Fruit fly (Drosophila melanogaster) whole organism, embryonic: Measurements from ENCODE around the gene Vps37B.

Experiments
- Antp ChIP-seq: fragments of 200-800 bp; sonication (Bioruptor generic); optimal IDR thresholded peaks from 3 replicates; lab custom pipeline; 2016; ENCODE audit warnings: missing biosample characterization, missing genetic modification characterization
- Bgb ChIP-seq: fragments of 200-800 bp; sonication (Bioruptor generic); IDR thresholded peaks from 2 replicates; pipeline ENCODE4 v1.3.6; 2022; ENCODE audit warnings: missing biosample characterization, missing genetic modification characterization; ENCODE audit not compliant: partially characterized antibody
- CG10543 ChIP-seq: fragments of 200-800 bp; sonication (Bioruptor generic); optimal IDR thresholded peaks from 3 replicates; lab custom pipeline; 2017; ENCODE audit warnings: missing biosample characterization, mild to moderate bottlenecking, missing genetic modification characterization, moderate library complexity
- CG10979 ChIP-seq: fragments of 200-800 bp; sonication (Bioruptor generic); optimal IDR thresholded peaks from 2 replicates; lab custom pipeline; 2018; ENCODE audit warnings: missing biosample characterization, mild to moderate bottlenecking, missing genetic modification characterization, moderate library complexity
- CG13287 ChIP-seq: fragments of 200-800 bp; sonication (Bioruptor generic); IDR thresholded peaks from 2 replicates; pipeline ENCODE4 v1.3.6; 2022; ENCODE audit warnings: missing biosample characterization, missing genetic modification characterization; ENCODE audit not compliant: partially characterized antibody
- CG15011 ChIP-seq: fragments of 200-800 bp; sonication (Bioruptor generic); optimal IDR thresholded peaks from 3 replicates; lab custom pipeline; 2018; ENCODE audit warnings: missing biosample characterization, mild to moderate bottlenecking, missing genetic modification characterization
- CG15696 ChIP-seq: fragments of 200-800 bp; sonication (Bioruptor generic); optimal IDR thresholded peaks from 2 replicates; lab custom pipeline; 2019; ENCODE audit warnings: missing biosample characterization, mild to moderate bottlenecking, missing genetic modification characterization, moderate library complexity
- CG17385 ChIP-seq: fragments of 200-800 bp; sonication (Bioruptor generic); optimal IDR thresholded peaks from 3 replicates; lab custom pipeline; 2018; ENCODE audit warnings: missing biosample characterization, mild to moderate bottlenecking, missing genetic modification characterization
- CG17568 ChIP-seq: fragments of 200-800 bp; sonication (Bioruptor generic); optimal IDR thresholded peaks from 2 replicates; lab custom pipeline; 2018; ENCODE audit warnings: missing biosample characterization, mild to moderate bottlenecking, missing genetic modification characterization, moderate library complexity
- CG31224 ChIP-seq: fragments of 200-800 bp; sonication (Bioruptor generic); IDR thresholded peaks from 2 replicates; pipeline ENCODE4 v1.3.6; 2022; ENCODE audit warnings: missing biosample characterization, missing genetic modification characterization
- CG3838 ChIP-seq: fragments of 200-800 bp; sonication (Bioruptor generic); optimal IDR thresholded peaks from 3 replicates; lab custom pipeline; 2016; ENCODE audit warnings: missing biosample characterization, missing genetic modification characterization
- CG4328 ChIP-seq: fragments of 200-800 bp; sonication (Bioruptor generic); optimal IDR thresholded peaks from 3 replicates; lab custom pipeline; 2017; ENCODE audit warnings: missing biosample characterization, missing genetic modification reagents, missing genetic modification characterization
- CG43689 ChIP-seq: fragments of 200-800 bp; sonication (Bioruptor generic); IDR thresholded peaks from 2 replicates; pipeline ENCODE4 v1.3.6; 2022; ENCODE audit warnings: missing biosample characterization, missing genetic modification characterization
- CG4617 ChIP-seq: fragments of 200-800 bp; sonication (Bioruptor generic); optimal IDR thresholded peaks from 3 replicates; lab custom pipeline; 2016; ENCODE audit warnings: missing biosample characterization, missing genetic modification characterization, borderline replicate concordance
- CG6813 ChIP-seq: fragments of 200-800 bp; sonication (Bioruptor generic); optimal IDR thresholded peaks from 2 replicates; lab custom pipeline; 2017; ENCODE audit warnings: missing biosample characterization, missing genetic modification characterization, mild to moderate bottlenecking, moderate library complexity, missing genetic modification reagents
- CG7745 ChIP-seq: fragments of 200-800 bp; sonication (Bioruptor generic); optimal IDR thresholded peaks from 2 replicates; lab custom pipeline; 2018; ENCODE audit warnings: missing biosample characterization, mild to moderate bottlenecking, missing genetic modification characterization, moderate library complexity
- CG7928 ChIP-seq: fragments of 200-800 bp; sonication (Bioruptor generic); optimal IDR thresholded peaks from 2 replicates; lab custom pipeline; 2017; ENCODE audit warnings: missing biosample characterization, mild to moderate bottlenecking, missing genetic modification characterization
- CG9215 ChIP-seq: fragments of 200-800 bp; sonication (Bioruptor generic); IDR thresholded peaks from 2 replicates; pipeline ENCODE4 v1.3.6; 2022; ENCODE audit warnings: missing biosample characterization, missing genetic modification characterization
- Chrac-16 ChIP-seq: fragments of 200-800 bp; sonication (Bioruptor generic); optimal IDR thresholded peaks from 3 replicates; lab custom pipeline; 2016; ENCODE audit warnings: missing biosample characterization, missing genetic modification characterization
- Dad ChIP-seq: fragments of 200-800 bp; sonication (Bioruptor generic); optimal IDR thresholded peaks from 3 replicates; lab custom pipeline; 2016; ENCODE audit warnings: missing biosample characterization, missing genetic modification characterization
- Dbx ChIP-seq: fragments of 200-800 bp; sonication (Bioruptor generic); IDR thresholded peaks from 3 replicates; pipeline ENCODE4 v1.3.6; 2022; ENCODE audit warnings: missing biosample characterization, missing genetic modification characterization
- Deaf1 ChIP-seq: fragments of 200-800 bp; optimal IDR thresholded peaks from 3 replicates; lab custom pipeline; 2019; ENCODE audit warnings: missing biosample characterization, mild to moderate bottlenecking, missing genetic modification characterization, moderate library complexity
- Dref ChIP-seq: fragments of 200-800 bp; sonication (Bioruptor generic); IDR thresholded peaks from 2 replicates; pipeline ENCODE4 v1.3.6; 2022; ENCODE audit warnings: missing biosample characterization, missing genetic modification characterization
- GATAe ChIP-seq: fragments of 200-800 bp; sonication (Bioruptor generic); conservative IDR thresholded peaks from 2 replicates; pipeline ENCODE4 v1.3.6; 2022; ENCODE audit warnings: missing biosample characterization, missing genetic modification characterization
- Kr ChIP-seq: fragments of 200-800 bp; sonication (Bioruptor generic); optimal IDR thresholded peaks from 2 replicates; lab custom pipeline; 2017; ENCODE audit warnings: missing biosample characterization, mild to moderate bottlenecking, missing genetic modification characterization
- Lpt ChIP-seq: fragments of >200 bp; optimal IDR thresholded peaks from 2 replicates; lab custom pipeline; 2018; ENCODE audit warnings: missing biosample characterization, missing genetic modification characterization
- Mes4 ChIP-seq: fragments of 200-800 bp; sonication (Bioruptor generic); optimal IDR thresholded peaks from 2 replicates; lab custom pipeline; 2016; ENCODE audit warnings: missing biosample characterization, missing genetic modification characterization
- Nf-YC ChIP-seq: fragments of 200-800 bp; optimal IDR thresholded peaks from 3 replicates; lab custom pipeline; 2019; ENCODE audit warnings: missing biosample characterization, mild to moderate bottlenecking, missing genetic modification characterization, moderate library complexity
- Opbp ChIP-seq: fragments of 200-800 bp; sonication (Bioruptor generic); IDR thresholded peaks from 3 replicates; pipeline ENCODE4 v1.3.6; 2022; ENCODE audit warnings: missing biosample characterization, missing genetic modification characterization; ENCODE audit not compliant: partially characterized antibody
- Side ChIP-seq: fragments of 200-800 bp; sonication (Bioruptor generic); optimal IDR thresholded peaks from 2 replicates; lab custom pipeline; 2016; ENCODE audit warnings: missing biosample characterization, missing genetic modification characterization
- Xrp1 ChIP-seq: fragments of 200-800 bp; sonication (Bioruptor generic); IDR thresholded peaks from 2 replicates; pipeline ENCODE4 v1.3.6; 2022; ENCODE audit warnings: missing biosample characterization, missing genetic modification characterization
- aop ChIP-seq: fragments of 200-800 bp; sonication (Bioruptor generic); IDR thresholded peaks from 2 replicates; pipeline ENCODE4 v1.3.6; 2022; ENCODE audit warnings: missing biosample characterization, missing genetic modification characterization
- ap ChIP-seq: fragments of 200-800 bp; sonication (Bioruptor generic); IDR thresholded peaks from 2 replicates; pipeline ENCODE4 v1.3.6; 2022; ENCODE audit warnings: missing biosample characterization, missing genetic modification characterization
- crol ChIP-seq: fragments of 200-800 bp; sonication (Bioruptor generic); IDR thresholded peaks from 2 replicates; pipeline ENCODE4 v1.3.6; 2022; ENCODE audit warnings: missing biosample characterization, missing genetic modification characterization
- dmrt99B ChIP-seq: fragments of 200-800 bp; sonication (Bioruptor generic); optimal IDR thresholded peaks from 2 replicates; lab custom pipeline; 2018; ENCODE audit warnings: missing biosample characterization, mild to moderate bottlenecking, missing genetic modification characterization, moderate library complexity
- eve ChIP-seq, 2 experiments: fragments of >200 bp; optimal IDR thresholded peaks; 2 replicates each; lab custom pipeline; 2017; ENCODE audit warnings: missing biosample characterization in 2 of 2, missing genetic modification characterization in 2 of 2
- gfzf ChIP-seq: fragments of 200-800 bp; sonication (Bioruptor generic); optimal IDR thresholded peaks from 2 replicates; lab custom pipeline; 2016; ENCODE audit warnings: missing biosample characterization, mild to moderate bottlenecking, missing genetic modification characterization, moderate library complexity
- h ChIP-seq: fragments of >200 bp; optimal IDR thresholded peaks from 2 replicates; lab custom pipeline; 2017
- ham ChIP-seq: fragments of 200-800 bp; sonication (Bioruptor generic); IDR thresholded peaks from 2 replicates; pipeline ENCODE4 v1.3.6; 2022; ENCODE audit warnings: missing biosample characterization, missing genetic modification characterization
- ind ChIP-seq: fragments of 200-800 bp; sonication (Bioruptor generic); optimal IDR thresholded peaks from 3 replicates; lab custom pipeline; 2016; ENCODE audit warnings: missing biosample characterization, missing genetic modification characterization
- jing ChIP-seq: fragments of 200-800 bp; sonication (Bioruptor generic); optimal IDR thresholded peaks from 2 replicates; lab custom pipeline; 2018; ENCODE audit warnings: missing biosample characterization, mild to moderate bottlenecking, missing genetic modification characterization
- jumu ChIP-seq: fragments of 200-800 bp; sonication (Bioruptor generic); optimal IDR thresholded peaks from 3 replicates; lab custom pipeline; 2016; ENCODE audit warnings: missing biosample characterization, missing genetic modification characterization
- kay ChIP-seq: fragments of 200-800 bp; sonication (Bioruptor generic); optimal IDR thresholded peaks from 2 replicates; lab custom pipeline; 2016; ENCODE audit warnings: missing biosample characterization, missing genetic modification characterization
- maf-S ChIP-seq: fragments of 200-800 bp; sonication (Bioruptor generic); optimal IDR thresholded peaks from 2 replicates; lab custom pipeline; 2016; ENCODE audit warnings: missing biosample characterization, missing genetic modification characterization
- prd ChIP-seq, 3 experiments: fragments of >200 bp in 2 of 3; fragments of 200-800 bp in 1 of 3; sonication (Bioruptor generic) in 1 of 3; optimal IDR thresholded peaks in 2 of 3; IDR thresholded peaks in 1 of 3; 2 replicates in 2 of 3; 3 replicates in 1 of 3; pipeline versions ENCODE4 v1.3.6 to Lab custom; 2017 to 2022; ENCODE audit warnings: missing biosample characterization in 1 of 3, missing genetic modification characterization in 1 of 3
- ro ChIP-seq: fragments of 200-800 bp; sonication (Bioruptor generic); IDR thresholded peaks from 2 replicates; pipeline ENCODE4 v1.3.6; 2022; ENCODE audit warnings: missing biosample characterization, missing genetic modification characterization
- sob ChIP-seq: fragments of 200-800 bp; sonication (Bioruptor generic); IDR thresholded peaks from 2 replicates; pipeline ENCODE4 v1.3.6; 2022; ENCODE audit warnings: missing biosample characterization, missing genetic modification characterization
- tin ChIP-seq: fragments of 200-800 bp; sonication (Bioruptor generic); optimal IDR thresholded peaks from 3 replicates; lab custom pipeline; 2016; ENCODE audit warnings: missing biosample characterization, missing genetic modification characterization
- tna ChIP-seq: fragments of 200-800 bp; sonication (Bioruptor generic); IDR thresholded peaks from 2 replicates; pipeline ENCODE4 v1.3.6; 2022; ENCODE audit warnings: missing biosample characterization, missing genetic modification characterization; ENCODE audit not compliant: partially characterized antibody
- vnd ChIP-seq: fragments of 200-800 bp; sonication (Bioruptor generic); IDR thresholded peaks from 3 replicates; pipeline ENCODE4 v1.3.6; 2022; ENCODE audit warnings: missing biosample characterization, missing genetic modification characterization; ENCODE audit not compliant: partially characterized antibody
- wor ChIP-seq: fragments of 200-800 bp; sonication (Bioruptor generic); IDR thresholded peaks from 2 replicates; pipeline ENCODE4 v1.3.6; 2022; ENCODE audit warnings: missing biosample characterization, missing genetic modification characterization

Vps37B gene

DNA sequence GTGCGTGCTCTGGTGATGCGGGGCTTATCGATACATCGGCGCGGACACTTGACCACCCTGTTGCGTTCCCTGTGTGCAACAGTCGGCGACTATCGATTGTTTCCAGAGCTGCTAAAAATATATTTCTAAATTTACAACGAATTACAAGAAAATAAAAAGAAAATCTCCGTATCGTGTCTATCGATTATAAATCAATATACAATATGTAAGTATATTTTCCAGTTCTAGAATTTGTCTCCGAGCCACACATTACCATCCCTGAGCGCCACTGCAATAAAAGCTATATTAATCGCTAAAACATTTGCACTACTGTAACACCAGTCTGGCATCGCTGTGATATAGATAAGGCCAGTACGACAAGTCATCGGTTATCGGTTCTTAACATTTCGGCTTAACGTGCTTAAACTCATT is 6.2 kb downstream of the Vps37B start, which contains the start of the genes Kat60 and Mms19 (continued):
- TF ChIP-seq jumu (GFP tag; lab: Kevin White, UChicago) (peak; percentile 60), CG15011 (no peak), CG7745 (no peak), wor (peak; percentile 22; the same call in 1 of the 2 replicates), CG7928 (GFP tag; lab: Kevin White, UChicago) (peak; percentile 53), ro (GFP tag; lab: Robert Waterston, UW) (no peak), Mes4 (GFP tag; lab: Kevin White, UChicago) (peak; percentile 16), Deaf1 (tag; lab: Kevin White, UChicago) (no peak), CG13287 (peak; percentile 92), Dref (GFP tag; lab: Robert Waterston, UW) (peak; percentile 92), h (lab: Kevin White, UChicago) (no peak), CG3838 (GFP tag; lab: Kevin White, UChicago) (peak; percentile 78), jing (GFP tag; lab: Kevin White, UChicago) (no peak), Nf-YC (tag; lab: Kevin White, UChicago) (no peak), kay (peak; percentile 58), aop (GFP tag; lab: Robert Waterston, UW) (no peak), CG6813 (GFP tag; lab: Kevin White, UChicago) (no peak), maf-S (GFP tag; lab: Kevin White, UChicago) (peak; percentile 66), CG4617 (peak; percentile 28), crol (0 out of 2 replicates have a peak, but pooled peaks have one; percentile 26), vnd (GFP tag; lab: Robert Waterston, UW) (peak; percentile 95), GATAe (GFP tag; lab: Robert Waterston, UW) (peak; percentile 78), Antp (peak; percentile 47), eve (GFP tag; optimal IDR thresholded peaks at IDR 0.05; lab: Kevin White, UChicago) (peak in 1 of 2 experiments; percentile 57), tna (GFP tag; lab: Robert Waterston, UW) (peak; percentile 86), CG43689 (GFP tag; lab: Robert Waterston, UW) (no peak), Chrac-16 (GFP tag; lab: Kevin White, UChicago) (peak; percentile 72), CG31224 (GFP tag; lab: Robert Waterston, UW) (peak; percentile 59), prd (optimal IDR thresholded peaks at IDR 0.05; lab: Kevin White, UChicago) (no peak), prd (GFP tag; IDR thresholded peaks at IDR 0.05; lab: Robert Waterston, UW) (peak; percentile 84), Dbx (peak; percentile 73; the same call in 2 of the 3 replicates), CG17568 (GFP tag; lab: Kevin White, UChicago) (no peak), Dad (GFP tag; lab: Kevin White, UChicago) (peak; percentile 43), Xrp1 (peak; percentile 57; the same call in 1 of the 2 replicates), CG10979 (tag; lab: Kevin White, UChicago) (peak; percentile 36), ind (GFP tag; lab: Kevin White, UChicago) (peak; percentile 73), CG4328 (GFP tag; lab: Kevin White, UChicago) (no peak), CG15696 (tag; lab: Kevin White, UChicago) (peak; percentile 57), Kr (GFP tag; lab: Kevin White, UChicago) (no peak), sob (GFP tag; lab: Robert Waterston, UW) (peak; percentile 81), CG17385 (GFP tag; lab: Kevin White, UChicago) (no peak), Bgb (GFP tag; lab: Robert Waterston, UW) (peak; percentile 94), Opbp (GFP tag; lab: Robert Waterston, UW) (peak; percentile 86), dmrt99B (tag; lab: Kevin White, UChicago) (no peak), Lpt (GFP tag; lab: Kevin White, UChicago) (no peak), tin (GFP tag; lab: Kevin White, UChicago) (peak; percentile 73), gfzf (peak; percentile 25), CG10543 (GFP tag; lab: Kevin White, UChicago) (peak; percentile 50), ap (no peak), Side (GFP tag; lab: Kevin White, UChicago) (peak; percentile 28), ham (GFP tag; lab: Robert Waterston, UW) (no peak), CG9215 (peak; percentile 84)
